Worm (Caenorhabditis elegans): ENCODE data around the gene acs-10.

DNA sequence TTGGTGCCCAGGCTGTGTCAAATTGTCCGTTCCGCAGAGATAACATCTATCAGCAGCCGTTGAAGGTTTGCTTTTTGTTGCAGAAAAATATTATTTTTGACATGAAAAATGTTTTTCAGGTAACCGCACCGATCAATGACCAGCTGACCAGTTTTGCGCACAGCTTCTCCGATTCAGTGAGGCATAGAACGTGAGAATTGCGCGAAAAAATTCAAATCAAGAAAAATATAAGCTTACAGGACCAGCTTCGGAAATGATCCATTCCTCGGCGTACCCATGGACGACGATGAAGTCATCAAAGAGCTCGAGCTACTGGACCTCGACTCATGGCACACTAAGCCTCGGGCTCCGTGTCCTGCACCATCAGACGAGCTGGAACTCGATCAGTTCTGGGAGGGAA is 48.2 kb downstream of the acs-10 start:
- no peak for TF ChIP-seq hnd-1 (tag; optimal IDR thresholded peaks at IDR 0.05)
- TF ChIP-seq flt-1 (GFP tag; IDR thresholded peaks at IDR 0.05), result no peak
- TF ChIP-seq hmg-4 (GFP tag; optimal IDR thresholded peaks at IDR 0.05), result no peak
